Worm (Caenorhabditis elegans): Measurements from ENCODE around the gene F19B2.6.

ce11 chrV:20127543-20127942, 30.8 kb upstream of the F19B2.6 start:
- TF ChIP-seq lsy-2 (tag; optimal IDR thresholded peaks at IDR 0.05), result no peak
- no peak for TF ChIP-seq nhr-11 (tag; optimal IDR thresholded peaks at IDR 0.05)
- TF ChIP-seq mdl-1 (tag; optimal IDR thresholded peaks at IDR 0.05), result no peak
- no peak for TF ChIP-seq lin-11 (tag; optimal IDR thresholded peaks at IDR 0.05)
